Fruit fly (Drosophila melanogaster): ENCODE results near the gene CG31897.

- no peak for TF ChIP-seq CG14655 (GFP tag; optimal IDR thresholded peaks at IDR 0.05)
- no peak for TF ChIP-seq EcR (GFP tag; optimal IDR thresholded peaks at IDR 0.05)
- no peak for TF ChIP-seq CG17806 (tag; optimal IDR thresholded peaks at IDR 0.05)
- no peak for TF ChIP-seq Ets98B (GFP tag; IDR thresholded peaks at IDR 0.05)
- TF ChIP-seq Pif1A (GFP tag; optimal IDR thresholded peaks at IDR 0.05) = no peak
- no peak for TF ChIP-seq CG8301 (tag; optimal IDR thresholded peaks at IDR 0.05)
These were observed 36.1 kb downstream of the CG31897 start for dm6 chr2L:8478379-8478778.
